Worm (Caenorhabditis elegans) whole organism, mixed stage, embryonic: ENCODE results near the gene R09H10.3.

Experiments used
- blmp-1 ChIP-seq: fragments of 150-350 bp; optimal IDR thresholded peaks from 2 replicates; lab custom pipeline; 2014; ENCODE audit warnings: missing biosample characterization, missing genetic modification characterization
- ceh-39 ChIP-seq: fragments of 150-350 bp; optimal IDR thresholded peaks from 2 replicates; lab custom pipeline; 2014; ENCODE audit warnings: missing biosample characterization, missing genetic modification characterization
- ceh-83 ChIP-seq: fragments of 200-800 bp; sonication (Bioruptor generic); optimal IDR thresholded peaks from 2 replicates; lab custom pipeline; 2018; ENCODE audit warnings: mild to moderate bottlenecking, missing genetic modification characterization, missing compliant biosample characterization
- drap-1 ChIP-seq: fragments of 200-800 bp; sonication (Bioruptor generic); optimal IDR thresholded peaks from 3 replicates; lab custom pipeline; 2018; ENCODE audit warnings: mild to moderate bottlenecking, missing genetic modification characterization, missing compliant biosample characterization
- elt-1 ChIP-seq: sonication (generic microtip); optimal IDR thresholded peaks from 2 replicates; lab custom pipeline; 2017; ENCODE audit warnings: missing genetic modification characterization, mild to moderate bottlenecking, missing compliant biosample characterization, antibody characterized with exemption, moderate library complexity, borderline replicate concordance; ENCODE audit not compliant: insufficient read depth
- lin-13 ChIP-seq: fragments of 150-350 bp; optimal IDR thresholded peaks from 2 replicates; lab custom pipeline; 2014; ENCODE audit warnings: missing biosample characterization, missing genetic modification characterization
- lin-32 ChIP-seq: fragments of 200-800 bp; sonication (Bioruptor generic); optimal IDR thresholded peaks from 2 replicates; lab custom pipeline; 2018; ENCODE audit warnings: mild to moderate bottlenecking, missing genetic modification characterization, missing compliant biosample characterization
- sem-2 ChIP-seq: fragments of 200-800 bp; sonication (Bioruptor generic); optimal IDR thresholded peaks from 2 replicates; lab custom pipeline; 2018; ENCODE audit warnings: mild to moderate bottlenecking, missing genetic modification characterization, missing compliant biosample characterization
- unc-62 ChIP-seq: fragments of 150-350 bp; optimal IDR thresholded peaks from 2 replicates; lab custom pipeline; 2014; ENCODE audit warnings: missing biosample characterization, missing genetic modification reagents, missing genetic modification characterization

DNA sequence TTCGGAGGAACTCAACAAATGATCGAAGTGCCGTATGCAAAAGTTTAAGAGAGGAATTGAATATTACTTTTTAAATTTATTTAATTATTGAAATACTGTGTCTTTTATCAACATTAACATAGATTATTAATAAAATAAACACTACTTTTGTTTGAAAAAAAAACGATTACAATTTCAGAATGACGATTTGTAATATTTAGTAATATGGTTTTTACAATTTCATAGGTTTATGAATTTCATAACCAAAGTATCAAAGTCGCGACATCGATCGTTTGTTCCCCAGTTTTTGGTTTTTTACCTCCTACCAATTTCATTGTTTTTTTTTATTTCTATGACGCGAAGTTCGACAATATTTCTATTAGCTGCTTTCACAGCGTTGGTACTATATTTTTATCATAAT lies 6.8 kb upstream of the R09H10.3 start, which contains the start of gene R09H10.1:
- TF ChIP-seq blmp-1, result no peak
- TF ChIP-seq lin-13 (tag; lab: Kevin White, UChicago), result no peak
- no peak for TF ChIP-seq drap-1 (GFP tag; lab: Kevin White, UChicago)
- TF ChIP-seq ceh-83 (GFP tag; lab: Kevin White, UChicago), result no peak
- no peak for TF ChIP-seq lin-32 (GFP tag; lab: Kevin White, UChicago)
- no peak for TF ChIP-seq sem-2 (GFP tag; lab: Kevin White, UChicago)
- no peak for TF ChIP-seq ceh-39
- TF ChIP-seq elt-1, result no peak
- no peak for TF ChIP-seq unc-62
